Fruit fly (Drosophila melanogaster) whole organism, pupa: Measurements from ENCODE around the gene CG34001.

Experiments
- CG13204 ChIP-seq: fragments of 200-800 bp; sonication (Bioruptor generic); optimal IDR thresholded peaks from 2 replicates; lab custom pipeline; 2018; ENCODE audit warnings: missing biosample characterization, mild to moderate bottlenecking, missing genetic modification characterization, moderate library complexity
- fd96Ca ChIP-seq: fragments of 200-800 bp; sonication (Bioruptor generic); IDR thresholded peaks from 3 replicates; pipeline ENCODE4 v1.3.6; 2022; ENCODE audit warnings: missing biosample characterization, missing genetic modification characterization
- gl ChIP-seq: fragments of 200-800 bp; sonication (Bioruptor generic); optimal IDR thresholded peaks from 2 replicates; lab custom pipeline; 2018; ENCODE audit warnings: missing biosample characterization, mild to moderate bottlenecking, missing genetic modification characterization

DNA sequence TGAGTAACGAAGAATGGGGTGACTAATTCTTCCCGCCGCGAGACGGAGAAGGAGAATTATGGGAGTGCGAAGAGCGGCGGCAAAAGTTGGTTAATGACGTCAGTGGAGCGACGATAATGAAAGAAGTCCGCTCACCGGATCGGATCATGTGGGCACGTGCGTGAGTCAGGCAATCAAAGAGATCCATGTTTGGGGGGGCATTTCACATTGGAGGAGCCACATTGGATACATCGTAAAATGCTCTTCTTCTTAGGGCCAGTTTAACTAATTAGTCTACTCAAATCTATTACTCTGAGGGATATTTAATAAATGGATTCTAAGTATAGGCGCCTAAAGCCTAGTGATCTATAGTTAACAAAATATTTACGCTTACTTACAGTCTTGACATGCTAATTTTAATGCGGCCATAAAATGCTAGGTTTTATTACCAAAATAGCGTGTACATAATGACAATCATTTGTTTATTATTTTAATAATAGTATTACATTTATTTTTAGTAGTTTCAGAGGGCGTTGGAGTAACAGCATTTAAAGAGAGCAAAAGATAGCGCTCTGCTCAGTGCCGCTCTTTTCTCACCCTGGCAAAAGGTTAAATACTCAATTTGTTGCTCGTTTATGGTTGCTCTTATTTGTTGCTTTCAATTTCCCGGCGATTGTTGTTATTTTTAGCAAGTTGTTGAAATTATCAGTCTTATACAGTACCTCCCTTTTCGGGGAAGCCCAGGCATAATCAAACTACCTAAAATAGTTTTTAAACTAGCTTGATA lies 27.7 kb downstream of the CG34001 start:
- no peak for TF ChIP-seq gl
- TF ChIP-seq fd96Ca (GFP tag; lab: Robert Waterston, UW): no peak
- no peak for TF ChIP-seq CG13204 (GFP tag; lab: Kevin White, UChicago)
